Worm (Caenorhabditis elegans) whole organism, L3 larva: ENCODE measurements around the gene F16H6.8.

Source experiments
- ZK546.5 ChIP-seq: sonication (generic microtip); optimal IDR thresholded peaks from 2 replicates; lab custom pipeline; 2017; ENCODE audit warnings: missing biosample characterization, missing genetic modification characterization
- elt-1 ChIP-seq: fragments of 150-350 bp; optimal IDR thresholded peaks from 2 replicates; lab custom pipeline; 2014; ENCODE audit warnings: missing biosample characterization, missing genetic modification characterization
- elt-3 ChIP-seq, 3 experiments: fragments of 150-350 bp in 1 of 3; sonication (generic microtip) in 2 of 3; optimal IDR thresholded peaks; 2 replicates in 2 of 3; 4 replicates in 1 of 3; lab custom pipeline; 2014 to 2017; ENCODE audit warnings: missing biosample characterization in 3 of 3, missing genetic modification characterization in 3 of 3
- fos-1 ChIP-seq: fragments of 150-350 bp; optimal IDR thresholded peaks from 2 replicates; lab custom pipeline; 2014; ENCODE audit warnings: missing biosample characterization, missing genetic modification characterization
- nhr-237 ChIP-seq: fragments of 150-350 bp; optimal IDR thresholded peaks from 2 replicates; lab custom pipeline; 2014; ENCODE audit warnings: missing biosample characterization, missing genetic modification characterization
- sea-2 ChIP-seq: fragments of 150-350 bp; sonication (generic microtip); optimal IDR thresholded peaks from 4 replicates; lab custom pipeline; 2014; ENCODE audit warnings: missing biosample characterization, missing genetic modification reagents, missing genetic modification characterization
- unc-62 ChIP-seq: fragments of 150-350 bp; sonication (generic microtip); optimal IDR thresholded peaks from 4 replicates; lab custom pipeline; 2014; ENCODE audit warnings: missing biosample characterization, missing genetic modification reagents, missing genetic modification characterization
- zag-1 ChIP-seq: fragments of 150-350 bp; optimal IDR thresholded peaks from 2 replicates; lab custom pipeline; 2014; ENCODE audit warnings: missing biosample characterization, missing genetic modification characterization

- TF ChIP-seq elt-3 (tag; optimal IDR thresholded peaks at IDR 0.05; lab: Kevin White, UChicago) (no peak), unc-62 (GFP tag; lab: Kevin White, UChicago) (no peak), fos-1 (tag; lab: Kevin White, UChicago) (no peak), nhr-237 (no peak), zag-1 (tag; lab: Kevin White, UChicago) (no peak), sea-2 (GFP tag; lab: Kevin White, UChicago) (no peak), elt-1 (no peak), ZK546.5 (tag; lab: Kevin White, UChicago) (no peak)
Measured at ce11 chrV:18212848-18213247, 3.2 kb downstream of the F16H6.8 start.
